Worm (Caenorhabditis elegans) whole organism, young adult: ENCODE data around the gene C31B8.7.

Experiments
- C06A6.2 ChIP-seq: fragments of 200-800 bp; sonication (Bioruptor generic); conservative IDR thresholded peaks from 2 replicates; pipeline ENCODE4 v1.3.6; 2022; ENCODE audit warnings: missing genetic modification characterization, missing compliant biosample characterization
- akir-1 ChIP-seq: fragments of 200-800 bp; sonication (Bioruptor generic); optimal IDR thresholded peaks from 2 replicates; lab custom pipeline; 2018; ENCODE audit warnings: mild to moderate bottlenecking, missing genetic modification characterization, moderate library complexity, missing compliant biosample characterization
- ceh-58 ChIP-seq: fragments of 200-800 bp; sonication (Bioruptor generic); IDR thresholded peaks from 2 replicates; pipeline ENCODE4 v1.3.6; 2022; ENCODE audit warnings: missing genetic modification characterization, missing compliant biosample characterization
- dpl-1 ChIP-seq: fragments of 150-350 bp; optimal IDR thresholded peaks from 2 replicates; lab custom pipeline; 2014; ENCODE audit warnings: missing biosample characterization, missing genetic modification reagents, missing genetic modification characterization
- nfyb-1 ChIP-seq: fragments of 200-800 bp; sonication (Bioruptor generic); IDR thresholded peaks from 2 replicates; pipeline ENCODE4 v1.3.6; 2022; ENCODE audit warnings: missing genetic modification reagents, missing genetic modification characterization, missing compliant biosample characterization
- rcor-1 ChIP-seq: fragments of 200-800 bp; sonication (Bioruptor generic); IDR thresholded peaks from 2 replicates; pipeline ENCODE4 v1.3.6; 2022; ENCODE audit warnings: missing genetic modification reagents, missing genetic modification characterization, missing compliant biosample characterization
- unc-62 ChIP-seq: fragments of 150-350 bp; optimal IDR thresholded peaks from 2 replicates; lab custom pipeline; 2014; ENCODE audit warnings: missing biosample characterization, missing genetic modification reagents, missing genetic modification characterization

ce11 chrV:2870127-2870526, 33.0 kb downstream of the C31B8.7 start, which contains the start of gene srh-243:
- no peak for TF ChIP-seq ceh-58 (GFP tag; lab: Robert Waterston, UW)
- no peak for TF ChIP-seq akir-1
- no peak for TF ChIP-seq unc-62
- no peak for TF ChIP-seq dpl-1 (GFP tag; lab: Kevin White, UChicago)
- TF ChIP-seq C06A6.2 (GFP tag; lab: Robert Waterston, UW), result no peak
- no peak for TF ChIP-seq rcor-1
- no peak for TF ChIP-seq nfyb-1 (GFP tag; lab: Robert Waterston, UW)
